Fruit fly (Drosophila melanogaster): Measurements from ENCODE around the gene CG8543.
A peak's percentile ranks its signal among the peaks of the same experiment; 100 is the strongest.

DNA sequence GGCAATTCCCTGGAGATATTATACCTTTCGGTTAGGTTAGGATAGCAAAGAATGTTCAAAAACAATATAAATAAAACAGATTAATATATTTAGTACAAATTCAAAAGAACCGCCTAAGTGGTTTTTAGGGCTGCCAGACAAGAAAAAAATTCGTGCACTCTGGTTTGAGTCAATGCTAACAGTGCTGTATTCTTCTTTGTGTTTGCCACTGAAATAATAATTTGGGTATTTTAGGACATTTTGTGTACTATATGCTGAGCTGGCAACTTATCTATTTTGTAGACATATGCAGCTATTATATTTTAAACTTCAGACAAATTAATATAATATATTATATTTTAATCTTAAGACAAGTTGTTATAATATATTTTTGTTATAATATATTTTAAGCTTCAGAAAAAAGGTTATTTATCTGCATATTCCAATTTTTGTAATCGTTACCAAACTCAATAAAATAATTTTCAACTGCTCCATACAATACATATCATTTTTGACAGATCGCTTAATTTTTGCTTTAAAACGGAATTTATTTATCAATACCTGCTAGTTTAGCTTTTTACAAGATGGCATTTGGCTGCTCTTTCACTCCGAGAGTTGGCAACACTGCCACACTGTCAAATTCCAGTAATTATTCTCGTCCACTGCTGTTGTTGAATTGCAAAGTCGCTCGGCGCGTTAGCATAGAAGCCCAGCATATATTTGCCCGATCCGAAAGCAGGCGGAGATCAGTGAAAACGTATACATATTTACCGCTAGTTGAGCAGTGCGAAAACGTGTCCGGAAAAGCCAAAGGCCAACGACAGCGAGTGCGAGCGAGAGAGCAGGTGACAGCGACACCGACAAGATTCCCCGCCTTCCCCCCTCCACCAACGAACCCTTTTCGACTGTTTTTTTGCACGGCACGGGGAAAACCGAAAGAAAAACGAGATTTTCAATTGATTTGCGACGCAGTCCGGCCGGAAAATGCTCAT, 40.6 kb upstream of the CG8543 start, which contains the start of gene CG7546:
- TF ChIP-seq CTCF (optimal IDR thresholded peaks at IDR 0.05) = peak in 1 of 2 experiments; percentile 49
- no peak for TF ChIP-seq CG8478 (optimal IDR thresholded peaks at IDR 0.05)
